Fruit fly (Drosophila melanogaster): ENCODE measurements around the gene Eig71Ef.

The Eig71Ef gene

dm6 chr3L:15699626-15700337 lies 42.6 kb upstream of the Eig71Ef start, which contains the start of gene comm2:
comm2 (minus strand) TSS chr3L:15699850.
- TF ChIP-seq Hr96 (GFP tag; optimal IDR thresholded peaks at IDR 0.05) (no peak), CG11617 (GFP tag; optimal IDR thresholded peaks at IDR 0.05) (no peak)

- no peak for TF ChIP-seq ovo (GFP tag; optimal IDR thresholded peaks at IDR 0.05)
- no peak for TF ChIP-seq cic (GFP tag; optimal IDR thresholded peaks at IDR 0.05)
- TF ChIP-seq CG1620 (GFP tag; optimal IDR thresholded peaks at IDR 0.05): no peak
- TF ChIP-seq CG12768 (GFP tag; optimal IDR thresholded peaks at IDR 0.05): no peak
- no peak for TF ChIP-seq cnc (optimal IDR thresholded peaks at IDR 0.05)
- no peak for TF ChIP-seq Crg-1 (GFP tag; optimal IDR thresholded peaks at IDR 0.05)
- no peak for TF ChIP-seq CG7045 (GFP tag; optimal IDR thresholded peaks at IDR 0.05)
- TF ChIP-seq CG7101 (tag; optimal IDR thresholded peaks at IDR 0.05): no peak
- TF ChIP-seq CG11617 (GFP tag; optimal IDR thresholded peaks at IDR 0.05): no peak
- TF ChIP-seq toe (GFP tag; optimal IDR thresholded peaks at IDR 0.05): no peak
Observed at dm6 chr3L:15697916-15698315, 40.7 kb upstream of the Eig71Ef start.

dm6 chr3L:15695195-15695594 lies 38.0 kb upstream of the Eig71Ef start:
- TF ChIP-seq CG7045 (GFP tag; optimal IDR thresholded peaks at IDR 0.05) (no peak), CG7101 (tag; optimal IDR thresholded peaks at IDR 0.05) (no peak), Clk (GFP tag; optimal IDR thresholded peaks at IDR 0.05) (no peak), CG1620 (GFP tag; optimal IDR thresholded peaks at IDR 0.05) (no peak), Mnt (GFP tag; optimal IDR thresholded peaks at IDR 0.05) (no peak), ovo (GFP tag; optimal IDR thresholded peaks at IDR 0.05) (no peak)

- no peak for TF ChIP-seq CG1620 (GFP tag; optimal IDR thresholded peaks at IDR 0.05)
- TF ChIP-seq CG5204 (GFP tag; optimal IDR thresholded peaks at IDR 0.05): no peak
- peak; percentile 4 for TF ChIP-seq CG7101 (tag; optimal IDR thresholded peaks at IDR 0.05)
Observed at dm6 chr3L:15694406-15694805, 37.2 kb upstream of the Eig71Ef start.

dm6 chr3L:15692794-15693532 lies 35.8 kb upstream of the Eig71Ef start:
- TF ChIP-seq bab1 (GFP tag; optimal IDR thresholded peaks at IDR 0.05): no peak
- TF ChIP-seq kay (GFP tag; ENCODE audit: borderline replicate concordance): no peak
- no peak for TF ChIP-seq Hr96 (GFP tag; optimal IDR thresholded peaks at IDR 0.05)
- TF ChIP-seq toe (GFP tag; optimal IDR thresholded peaks at IDR 0.05): no peak
- no peak for TF ChIP-seq CG7101 (tag; optimal IDR thresholded peaks at IDR 0.05)
- TF ChIP-seq ovo (GFP tag; optimal IDR thresholded peaks at IDR 0.05): no peak

- TF ChIP-seq Hr96 (GFP tag; optimal IDR thresholded peaks at IDR 0.05) (no peak), kay (GFP tag; ENCODE audit: borderline replicate concordance) (no peak), toe (GFP tag; optimal IDR thresholded peaks at IDR 0.05) (no peak), CG5204 (GFP tag; optimal IDR thresholded peaks at IDR 0.05) (no peak), bab1 (GFP tag; optimal IDR thresholded peaks at IDR 0.05) (no peak), Clk (GFP tag; optimal IDR thresholded peaks at IDR 0.05) (no peak)
Observed at dm6 chr3L:15692388-15692787, 35.2 kb upstream of the Eig71Ef start.

- TF ChIP-seq bab1 (GFP tag; optimal IDR thresholded peaks at IDR 0.05) (no peak), cnc (optimal IDR thresholded peaks at IDR 0.05) (no peak), Mnt (GFP tag; optimal IDR thresholded peaks at IDR 0.05) (no peak)
Observed at dm6 chr3L:15691968-15692367, 34.8 kb upstream of the Eig71Ef start, which contains the start of gene CG34451. CG34451 (minus strand) TSS chr3L:15692068.

dm6 chr3L:15690711-15691591 lies 33.8 kb upstream of the Eig71Ef start:
- TF ChIP-seq cnc (optimal IDR thresholded peaks at IDR 0.05): no peak
- no peak for TF ChIP-seq CG11617 (GFP tag; optimal IDR thresholded peaks at IDR 0.05)
- TF ChIP-seq pad (GFP tag; optimal IDR thresholded peaks at IDR 0.05): no peak
- TF ChIP-seq Mnt (GFP tag; optimal IDR thresholded peaks at IDR 0.05): no peak
- no peak for TF ChIP-seq CG5204 (GFP tag; optimal IDR thresholded peaks at IDR 0.05)
- no peak for TF ChIP-seq ovo (GFP tag; optimal IDR thresholded peaks at IDR 0.05)
- TF ChIP-seq CG12768 (GFP tag; optimal IDR thresholded peaks at IDR 0.05): no peak
- no peak for TF ChIP-seq CG7045 (GFP tag; optimal IDR thresholded peaks at IDR 0.05)
- TF ChIP-seq bab1 (GFP tag; optimal IDR thresholded peaks at IDR 0.05): no peak
- no peak for TF ChIP-seq Hr96 (GFP tag; optimal IDR thresholded peaks at IDR 0.05)
- no peak for TF ChIP-seq Crg-1 (GFP tag; optimal IDR thresholded peaks at IDR 0.05)
- TF ChIP-seq cic (GFP tag; optimal IDR thresholded peaks at IDR 0.05): no peak
- TF ChIP-seq tj (GFP tag; optimal IDR thresholded peaks at IDR 0.05): no peak
- no peak for TF ChIP-seq CG33017 (tag; optimal IDR thresholded peaks at IDR 0.05)
- no peak for TF ChIP-seq CG7101 (tag; optimal IDR thresholded peaks at IDR 0.05)
- TF ChIP-seq CG1620 (GFP tag; optimal IDR thresholded peaks at IDR 0.05): no peak
- no peak for TF ChIP-seq CG14711 (tag; optimal IDR thresholded peaks at IDR 0.05)
- TF ChIP-seq kay (GFP tag; ENCODE audit: borderline replicate concordance): no peak
- TF ChIP-seq toe (GFP tag; optimal IDR thresholded peaks at IDR 0.05): no peak
- no peak for TF ChIP-seq Clk (GFP tag; optimal IDR thresholded peaks at IDR 0.05)
